Worm (Caenorhabditis elegans): ENCODE data around the gene C17H12.2.

DNA sequence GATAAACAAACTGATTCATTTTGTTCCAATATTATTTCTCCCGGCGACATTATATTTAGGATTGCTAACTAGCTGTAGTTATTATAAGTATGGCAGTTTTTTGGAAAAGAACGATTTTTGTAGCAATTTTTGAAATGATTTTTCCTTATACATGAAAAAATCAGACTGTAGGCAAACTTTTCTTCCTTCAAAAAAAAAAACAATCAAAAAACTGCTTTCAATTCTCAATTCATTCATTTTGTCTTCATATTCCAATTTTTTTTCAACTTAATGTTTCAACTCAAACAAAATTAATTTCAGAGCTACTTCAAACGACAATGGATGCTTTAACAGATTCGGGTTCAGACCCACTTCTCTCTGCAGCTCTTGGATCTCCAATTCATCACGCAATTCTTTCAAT is 21.5 kb upstream of the C17H12.2 start, which contains the start of gene ceh-48:
- TF ChIP-seq nhr-232 (tag; optimal IDR thresholded peaks at IDR 0.05) = no peak
- no peak for TF ChIP-seq ttx-3 (tag; optimal IDR thresholded peaks at IDR 0.05)
- no peak for TF ChIP-seq elt-2 (tag; optimal IDR thresholded peaks at IDR 0.05)
- TF ChIP-seq nhr-11 (tag; optimal IDR thresholded peaks at IDR 0.05) = no peak
- no peak for TF ChIP-seq tbx-2 (tag; optimal IDR thresholded peaks at IDR 0.05)
- no peak for TF ChIP-seq hlh-30 (tag; optimal IDR thresholded peaks at IDR 0.05; ENCODE audit: insufficient read depth)
- no peak for TF ChIP-seq pros-1 (tag; optimal IDR thresholded peaks at IDR 0.05)
